Worm (Caenorhabditis elegans) whole organism, late embryonic: Measurements from ENCODE around the gene ufc-1.

Source experiments
- C38D4.7 ChIP-seq: fragments of 200-800 bp; sonication (Bioruptor generic); optimal IDR thresholded peaks from 2 replicates; lab custom pipeline; 2018; ENCODE audit warnings: mild to moderate bottlenecking, missing genetic modification characterization, moderate library complexity, missing compliant biosample characterization
- F13H6.1 ChIP-seq: sonication (generic microtip); optimal IDR thresholded peaks from 2 replicates; lab custom pipeline; 2016; ENCODE audit warnings: missing genetic modification characterization, missing compliant biosample characterization
- K02D7.2 ChIP-seq: sonication (generic microtip); optimal IDR thresholded peaks from 2 replicates; lab custom pipeline; 2017; ENCODE audit warnings: mild to moderate bottlenecking, missing genetic modification characterization, missing compliant biosample characterization
- K09A11.1 ChIP-seq: sonication (generic microtip); optimal IDR thresholded peaks from 2 replicates; lab custom pipeline; 2017; ENCODE audit warnings: antibody characterized with exemption, mild to moderate bottlenecking, missing genetic modification characterization, missing compliant biosample characterization; ENCODE audit not compliant: insufficient read depth
- T23F11.4 ChIP-seq: fragments of 200-800 bp; sonication (Bioruptor generic); optimal IDR thresholded peaks from 2 replicates; lab custom pipeline; 2018; ENCODE audit warnings: mild to moderate bottlenecking, missing genetic modification characterization, missing compliant biosample characterization
- ama-1 ChIP-seq: fragments of 150-350 bp; optimal IDR thresholded peaks from 2 replicates; lab custom pipeline; 2014
- ceh-14 ChIP-seq: sonication (generic microtip); optimal IDR thresholded peaks from 2 replicates; lab custom pipeline; 2016; ENCODE audit warnings: missing genotype, missing genetic modification characterization, missing compliant biosample characterization
- ceh-18 ChIP-seq: sonication (generic microtip); optimal IDR thresholded peaks from 2 replicates; lab custom pipeline; 2016; ENCODE audit warnings: missing genetic modification characterization, missing compliant biosample characterization
- ceh-19 ChIP-seq: fragments of 200-800 bp; sonication (Bioruptor generic); optimal IDR thresholded peaks from 2 replicates; lab custom pipeline; 2018; ENCODE audit warnings: mild to moderate bottlenecking, missing genetic modification characterization, missing compliant biosample characterization
- ceh-2 ChIP-seq: sonication (generic microtip); optimal IDR thresholded peaks from 2 replicates; lab custom pipeline; 2016; ENCODE audit warnings: missing genotype, missing genetic modification characterization, missing compliant biosample characterization
- ceh-22 ChIP-seq: sonication (generic microtip); optimal IDR thresholded peaks from 2 replicates; lab custom pipeline; 2017; ENCODE audit warnings: missing biosample characterization, missing genetic modification characterization
- ceh-24 ChIP-seq: sonication (generic microtip); optimal IDR thresholded peaks from 2 replicates; lab custom pipeline; 2016; ENCODE audit warnings: mild to moderate bottlenecking, missing genetic modification characterization, missing compliant biosample characterization
- ceh-30 ChIP-seq: fragments of 150-350 bp; optimal IDR thresholded peaks from 2 replicates; lab custom pipeline; 2014; ENCODE audit warnings: missing biosample characterization, missing genetic modification characterization
- ceh-34 ChIP-seq: sonication (generic microtip); optimal IDR thresholded peaks from 2 replicates; lab custom pipeline; 2016; ENCODE audit warnings: mild to moderate bottlenecking, missing genetic modification characterization, missing compliant biosample characterization
- ceh-45 ChIP-seq: fragments of 200-800 bp; sonication (Bioruptor generic); IDR thresholded peaks from 2 replicates; pipeline ENCODE4 v1.3.6; 2022; ENCODE audit warnings: missing genetic modification reagents, missing genetic modification characterization, missing compliant biosample characterization
- ceh-6 ChIP-seq: fragments of 200-800 bp; sonication (Bioruptor generic); optimal IDR thresholded peaks from 2 replicates; lab custom pipeline; 2018; ENCODE audit warnings: mild to moderate bottlenecking, missing genetic modification characterization, missing compliant biosample characterization
- ceh-9 ChIP-seq: sonication (generic microtip); optimal IDR thresholded peaks from 2 replicates; lab custom pipeline; 2016; ENCODE audit warnings: mild to moderate bottlenecking, missing genetic modification characterization, inconsistent platforms, missing compliant biosample characterization
- che-1 ChIP-seq: sonication (generic microtip); optimal IDR thresholded peaks from 2 replicates; lab custom pipeline; 2016; ENCODE audit warnings: mild to moderate bottlenecking, missing genetic modification characterization, missing compliant biosample characterization
- dmd-4 ChIP-seq: sonication (generic microtip); optimal IDR thresholded peaks from 2 replicates; lab custom pipeline; 2016; ENCODE audit warnings: borderline replicate concordance, missing genetic modification characterization, missing compliant biosample characterization
- dve-1 ChIP-seq: sonication (generic microtip); optimal IDR thresholded peaks from 2 replicates; lab custom pipeline; 2017; ENCODE audit warnings: antibody characterized with exemption, mild to moderate bottlenecking, missing genetic modification characterization, missing compliant biosample characterization
- elt-2 ChIP-seq: sonication (generic microtip); optimal IDR thresholded peaks from 2 replicates; lab custom pipeline; 2016; ENCODE audit warnings: missing genetic modification reagents, missing genetic modification characterization, missing compliant biosample characterization
- elt-4 ChIP-seq: sonication (generic microtip); optimal IDR thresholded peaks from 2 replicates; lab custom pipeline; 2016; ENCODE audit warnings: missing genetic modification characterization, missing compliant biosample characterization
- ets-4 ChIP-seq: sonication (generic microtip); optimal IDR thresholded peaks from 2 replicates; lab custom pipeline; 2016; ENCODE audit warnings: missing genetic modification characterization, missing compliant biosample characterization
- fkh-10 ChIP-seq: fragments of 150-350 bp; optimal IDR thresholded peaks from 2 replicates; lab custom pipeline; 2014; ENCODE audit warnings: missing biosample characterization, missing genetic modification reagents, missing genetic modification characterization
- fkh-6 ChIP-seq: sonication (generic microtip); optimal IDR thresholded peaks from 2 replicates; lab custom pipeline; 2016; ENCODE audit warnings: missing genetic modification characterization, missing compliant biosample characterization
- gmeb-2 ChIP-seq: sonication (generic microtip); optimal IDR thresholded peaks from 2 replicates; lab custom pipeline; 2016; ENCODE audit warnings: missing genetic modification characterization, inconsistent platforms, missing compliant biosample characterization
- hlh-30 ChIP-seq: sonication (generic microtip); optimal IDR thresholded peaks from 2 replicates; lab custom pipeline; 2017; ENCODE audit warnings: antibody characterized with exemption, missing genetic modification characterization, missing compliant biosample characterization; ENCODE audit not compliant: insufficient read depth
- hlh-6 ChIP-seq: sonication (generic microtip); optimal IDR thresholded peaks from 2 replicates; lab custom pipeline; 2016; ENCODE audit warnings: missing genotype, missing genetic modification characterization, missing compliant biosample characterization
- lim-6 ChIP-seq: sonication (generic microtip); optimal IDR thresholded peaks from 2 replicates; lab custom pipeline; 2016; ENCODE audit warnings: missing genetic modification characterization, missing compliant biosample characterization
- lin-11 ChIP-seq: fragments of 200-800 bp; sonication (Bioruptor generic); optimal IDR thresholded peaks from 2 replicates; lab custom pipeline; 2018; ENCODE audit warnings: mild to moderate bottlenecking, missing genetic modification characterization, missing compliant biosample characterization
- mec-3 ChIP-seq: sonication (generic microtip); optimal IDR thresholded peaks from 2 replicates; lab custom pipeline; 2016; ENCODE audit warnings: borderline replicate concordance, missing genetic modification characterization, missing compliant biosample characterization
- nfya-1 ChIP-seq: sonication (generic microtip); optimal IDR thresholded peaks from 2 replicates; lab custom pipeline; 2017; ENCODE audit warnings: missing genetic modification characterization, mild to moderate bottlenecking, missing compliant biosample characterization, antibody characterized with exemption, moderate library complexity
- nhr-232 ChIP-seq: sonication (generic microtip); optimal IDR thresholded peaks from 2 replicates; lab custom pipeline; 2016; ENCODE audit warnings: missing genetic modification characterization, missing compliant biosample characterization
- npax-4 ChIP-seq: sonication (generic microtip); optimal IDR thresholded peaks from 2 replicates; lab custom pipeline; 2016; ENCODE audit warnings: missing genetic modification characterization, missing compliant biosample characterization
- pag-3 ChIP-seq: sonication (generic microtip); optimal IDR thresholded peaks from 2 replicates; lab custom pipeline; 2016; ENCODE audit warnings: missing compliant biosample characterization, missing genetic modification characterization, borderline replicate concordance
- pax-1 ChIP-seq: fragments of 150-350 bp; optimal IDR thresholded peaks from 2 replicates; lab custom pipeline; 2014; ENCODE audit warnings: missing biosample characterization, missing genetic modification characterization
- pha-2 ChIP-seq: sonication (generic microtip); optimal IDR thresholded peaks from 2 replicates; lab custom pipeline; 2017; ENCODE audit warnings: mild to moderate bottlenecking, missing genetic modification characterization, missing compliant biosample characterization
- pha-4 ChIP-seq: fragments of 150-350 bp; optimal IDR thresholded peaks from 2 replicates; lab custom pipeline; 2018; ENCODE audit warnings: missing biosample characterization, missing genetic modification reagents, missing genetic modification characterization
- pqm-1 ChIP-seq: sonication (generic microtip); optimal IDR thresholded peaks from 2 replicates; lab custom pipeline; 2016; ENCODE audit warnings: missing genetic modification characterization, missing compliant biosample characterization
- rnt-1 ChIP-seq: sonication (generic microtip); optimal IDR thresholded peaks from 2 replicates; lab custom pipeline; 2016; ENCODE audit warnings: missing genetic modification characterization, missing compliant biosample characterization
- sdc-2 ChIP-seq: sonication (generic microtip); optimal IDR thresholded peaks from 2 replicates; lab custom pipeline; 2016; ENCODE audit warnings: missing genotype, missing genetic modification characterization, missing compliant biosample characterization
- sox-2 ChIP-seq: fragments of 200-800 bp; sonication (Bioruptor generic); IDR thresholded peaks from 2 replicates; pipeline ENCODE4 v1.3.6; 2022; ENCODE audit warnings: missing genetic modification reagents, missing genetic modification characterization, missing compliant biosample characterization
- syd-9 ChIP-seq: sonication (generic microtip); optimal IDR thresholded peaks from 2 replicates; lab custom pipeline; 2016; ENCODE audit warnings: mild to moderate bottlenecking, missing genetic modification characterization, moderate library complexity, missing compliant biosample characterization
- ttx-3 ChIP-seq: sonication (generic microtip); optimal IDR thresholded peaks from 2 replicates; lab custom pipeline; 2016; ENCODE audit warnings: missing genetic modification reagents, missing genetic modification characterization, missing compliant biosample characterization
- unc-42 ChIP-seq: sonication (generic microtip); optimal IDR thresholded peaks from 2 replicates; lab custom pipeline; 2016; ENCODE audit warnings: missing genotype, missing genetic modification characterization, missing compliant biosample characterization
- unc-55 ChIP-seq: sonication (generic microtip); optimal IDR thresholded peaks from 2 replicates; lab custom pipeline; 2017; ENCODE audit warnings: missing biosample characterization, missing genetic modification reagents, missing genetic modification characterization

The ufc-1 gene

DNA sequence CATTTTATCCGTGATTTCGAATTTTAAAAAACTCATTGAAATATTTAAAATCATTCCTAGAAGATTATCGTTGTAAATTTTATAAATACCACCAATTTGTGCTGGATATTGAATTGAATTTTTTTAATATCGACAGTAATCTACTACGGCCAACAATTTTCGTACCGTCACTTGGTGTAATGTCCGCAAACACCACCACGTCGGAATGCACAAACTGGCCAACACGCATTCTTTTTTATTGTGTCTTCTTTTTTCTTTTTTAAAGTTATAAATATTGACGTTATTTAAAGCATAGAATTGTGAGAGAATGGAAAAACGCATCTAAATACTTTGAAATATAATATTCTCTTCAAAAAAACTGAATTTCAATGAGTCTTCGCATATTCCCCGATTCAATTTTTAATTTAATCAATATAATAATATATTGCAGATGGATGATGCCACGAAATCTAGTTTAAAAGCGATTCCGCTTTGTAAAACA is at the start of gene ufc-1:
Gene ufc-1, plus strand, starts transcription at position 431 of the 481 bp plus-strand sequence.
- TF ChIP-seq pax-1 (tag; lab: Kevin White, UChicago) (no peak), nhr-232 (tag; lab: Kevin White, UChicago) (no peak), sox-2 (no peak), ceh-24 (tag; lab: Kevin White, UChicago) (no peak), T23F11.4 (GFP tag; lab: Kevin White, UChicago) (no peak), dmd-4 (tag; lab: Kevin White, UChicago) (no peak), K02D7.2 (no peak), ceh-22 (tag; lab: Kevin White, UChicago) (no peak), ceh-19 (no peak), ceh-34 (no peak), ceh-6 (GFP tag; lab: Kevin White, UChicago) (no peak), mec-3 (tag; lab: Kevin White, UChicago) (no peak), pha-4 (no peak)

- TF ChIP-seq pag-3 (tag; lab: Kevin White, UChicago) = no peak
- TF ChIP-seq pha-2 = no peak
- TF ChIP-seq fkh-6 (tag; lab: Kevin White, UChicago) = no peak
- TF ChIP-seq dve-1 (tag; lab: Kevin White, UChicago) = no peak
- TF ChIP-seq unc-42 (tag; lab: Kevin White, UChicago) = no peak
- TF ChIP-seq ceh-22 (tag; lab: Kevin White, UChicago) = no peak
- no peak for TF ChIP-seq ceh-6 (GFP tag; lab: Kevin White, UChicago)
- TF ChIP-seq rnt-1 (tag; lab: Kevin White, UChicago) = no peak
- no peak for TF ChIP-seq dmd-4 (tag; lab: Kevin White, UChicago)
- no peak for TF ChIP-seq hlh-30 (tag; lab: Kevin White, UChicago)
- no peak for TF ChIP-seq pqm-1 (tag; lab: Kevin White, UChicago)
- TF ChIP-seq sox-2 = no peak
- no peak for TF ChIP-seq elt-2
- TF ChIP-seq lim-6 (tag; lab: Kevin White, UChicago) = no peak
- no peak for TF ChIP-seq gmeb-2 (tag; lab: Kevin White, UChicago)
- no peak for TF ChIP-seq K02D7.2
- TF ChIP-seq fkh-10 (GFP tag; lab: Kevin White, UChicago) = no peak
- TF ChIP-seq nfya-1 (tag; lab: Kevin White, UChicago) = no peak
- TF ChIP-seq unc-55 (GFP tag; lab: Kevin White, UChicago) = no peak
- TF ChIP-seq, all 69 proteins: peak for 0
These were observed 42.8 kb upstream of the ufc-1 start for ce11 chrIII:9288540-9288939.

ce11 chrIII:9289815-9290214 is 41.5 kb upstream of the ufc-1 start:
- TF ChIP-seq rnt-1 (tag; lab: Kevin White, UChicago) (no peak), pag-3 (tag; lab: Kevin White, UChicago) (no peak), ttx-3 (tag; lab: Kevin White, UChicago) (no peak), ceh-18 (tag; lab: Kevin White, UChicago) (no peak), ceh-30 (tag; lab: Kevin White, UChicago) (no peak), sdc-2 (tag; lab: Kevin White, UChicago) (no peak), T23F11.4 (GFP tag; lab: Kevin White, UChicago) (no peak), K09A11.1 (no peak), pqm-1 (tag; lab: Kevin White, UChicago) (no peak), hlh-30 (tag; lab: Kevin White, UChicago) (no peak), npax-4 (tag; lab: Kevin White, UChicago) (no peak), C38D4.7 (GFP tag; lab: Kevin White, UChicago) (no peak), elt-4 (tag; lab: Kevin White, UChicago) (no peak)

ce11 chrIII:9297345-9297744 is 34.0 kb upstream of the ufc-1 start, which contains the start of gene K01B6.4:
K01B6.4 (minus strand) TSS chrIII:9297445.
- no peak for TF ChIP-seq hlh-6 (tag; lab: Kevin White, UChicago)
- no peak for TF ChIP-seq ceh-19
- TF ChIP-seq dve-1 (tag; lab: Kevin White, UChicago) = no peak
- TF ChIP-seq syd-9 (tag; lab: Kevin White, UChicago) = no peak
- TF ChIP-seq lin-11 = no peak
- TF ChIP-seq K02D7.2 = no peak
- no peak for TF ChIP-seq ceh-24 (tag; lab: Kevin White, UChicago)
- TF ChIP-seq rnt-1 (tag; lab: Kevin White, UChicago) = no peak
- TF ChIP-seq sox-2 = no peak
- no peak for TF ChIP-seq ets-4 (tag; lab: Kevin White, UChicago)
- TF ChIP-seq ceh-2 = no peak
- TF ChIP-seq gmeb-2 (tag; lab: Kevin White, UChicago) = no peak
- no peak for TF ChIP-seq ama-1 (lab: Kevin White, UChicago)
- TF ChIP-seq elt-4 (tag; lab: Kevin White, UChicago) = no peak
- TF ChIP-seq ceh-9 (tag; lab: Kevin White, UChicago) = no peak
- TF ChIP-seq che-1 = no peak
- no peak for TF ChIP-seq ceh-14 (tag; lab: Kevin White, UChicago)
- no peak for TF ChIP-seq ceh-45 (GFP tag; lab: Robert Waterston, UW)
- no peak for TF ChIP-seq F13H6.1 (tag; lab: Kevin White, UChicago)
